Fruit fly (Drosophila melanogaster) whole organism, adult: ENCODE data around the gene KLHL18.

Experiments used
- CG33017 ChIP-seq: fragments of 200-800 bp; sonication (Bioruptor generic); optimal IDR thresholded peaks from 2 replicates; lab custom pipeline; 2018; ENCODE audit warnings: missing biosample characterization, mild to moderate bottlenecking, missing genetic modification characterization, moderate library complexity
- bab1 ChIP-seq: fragments of 200-800 bp; sonication (Bioruptor generic); optimal IDR thresholded peaks from 3 replicates; lab custom pipeline; 2019; ENCODE audit warnings: missing biosample characterization, mild to moderate bottlenecking, missing genetic modification characterization, moderate library complexity
- cic ChIP-seq: fragments of 200-800 bp; sonication (Bioruptor generic); optimal IDR thresholded peaks from 2 replicates; lab custom pipeline; 2017; ENCODE audit warnings: missing biosample characterization, mild to moderate bottlenecking, missing genetic modification characterization, moderate library complexity
- ovo ChIP-seq: fragments of 200-800 bp; sonication (Bioruptor generic); optimal IDR thresholded peaks from 2 replicates; lab custom pipeline; 2016; ENCODE audit warnings: missing biosample characterization, missing genetic modification characterization

DNA sequence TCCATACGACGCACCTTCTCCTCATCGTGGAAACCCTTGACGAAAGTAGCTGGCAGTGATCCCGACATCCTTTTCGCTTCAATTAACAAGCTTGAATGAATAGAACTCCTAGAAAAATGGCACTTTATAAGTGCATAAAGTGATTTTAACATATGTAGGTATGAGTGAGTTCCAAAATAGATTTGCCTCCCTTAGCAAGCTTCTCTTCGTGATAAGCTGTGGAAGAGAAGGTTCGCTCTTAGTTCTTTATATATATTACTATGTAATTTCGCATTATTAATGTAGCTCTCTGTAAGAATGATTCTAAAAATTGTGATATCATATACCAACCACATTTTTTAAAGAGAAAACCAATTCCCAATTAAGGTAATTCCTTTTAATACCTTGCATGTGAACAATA, 25.8 kb downstream of the KLHL18 start, which contains the start of gene CG3397:
- TF ChIP-seq cic (GFP tag; lab: Kevin White, UChicago) (no peak), ovo (no peak), bab1 (GFP tag; lab: Kevin White, UChicago) (no peak), CG33017 (no peak)
